Worm (Caenorhabditis elegans) whole organism, mixed stage, embryonic: ENCODE data around the gene C15F1.5.
A peak's percentile ranks its signal among the peaks of the same experiment; 100 is the strongest.

Experiments
- M03D4.4 ChIP-seq: sonication (generic microtip); optimal IDR thresholded peaks from 2 replicates; lab custom pipeline; 2017; ENCODE audit warnings: mild to moderate bottlenecking, missing genetic modification characterization, missing compliant biosample characterization
- bed-3 ChIP-seq: fragments of 200-800 bp; sonication (Bioruptor generic); optimal IDR thresholded peaks from 3 replicates; lab custom pipeline; 2018; ENCODE audit warnings: mild to moderate bottlenecking, missing genetic modification characterization, moderate library complexity, missing compliant biosample characterization
- blmp-1 ChIP-seq: fragments of 150-350 bp; optimal IDR thresholded peaks from 2 replicates; lab custom pipeline; 2014; ENCODE audit warnings: missing biosample characterization, missing genetic modification characterization
- ceh-39 ChIP-seq: fragments of 150-350 bp; optimal IDR thresholded peaks from 2 replicates; lab custom pipeline; 2014; ENCODE audit warnings: missing biosample characterization, missing genetic modification characterization
- ceh-43 ChIP-seq: fragments of 200-800 bp; sonication (Bioruptor generic); optimal IDR thresholded peaks from 2 replicates; lab custom pipeline; 2018; ENCODE audit warnings: mild to moderate bottlenecking, missing genetic modification characterization, moderate library complexity, missing compliant biosample characterization
- ceh-83 ChIP-seq: fragments of 200-800 bp; sonication (Bioruptor generic); optimal IDR thresholded peaks from 2 replicates; lab custom pipeline; 2018; ENCODE audit warnings: mild to moderate bottlenecking, missing genetic modification characterization, missing compliant biosample characterization
- ces-1 ChIP-seq: fragments of 150-350 bp; optimal IDR thresholded peaks from 2 replicates; lab custom pipeline; 2014; ENCODE audit warnings: missing biosample characterization, missing genetic modification reagents, missing genetic modification characterization
- cnd-1 ChIP-seq: fragments of 200-800 bp; sonication (Bioruptor generic); optimal IDR thresholded peaks from 2 replicates; lab custom pipeline; 2018; ENCODE audit warnings: mild to moderate bottlenecking, missing genetic modification characterization, missing compliant biosample characterization
- drap-1 ChIP-seq: fragments of 200-800 bp; sonication (Bioruptor generic); optimal IDR thresholded peaks from 3 replicates; lab custom pipeline; 2018; ENCODE audit warnings: mild to moderate bottlenecking, missing genetic modification characterization, missing compliant biosample characterization
- elt-1 ChIP-seq: sonication (generic microtip); optimal IDR thresholded peaks from 2 replicates; lab custom pipeline; 2017; ENCODE audit warnings: missing genetic modification characterization, mild to moderate bottlenecking, missing compliant biosample characterization, antibody characterized with exemption, moderate library complexity, borderline replicate concordance; ENCODE audit not compliant: insufficient read depth
- elt-3 ChIP-seq: fragments of 150-350 bp; optimal IDR thresholded peaks from 2 replicates; lab custom pipeline; 2014; ENCODE audit warnings: missing biosample characterization, missing genetic modification characterization
- flh-1 ChIP-seq: fragments of 200-800 bp; sonication (Bioruptor generic); optimal IDR thresholded peaks from 2 replicates; lab custom pipeline; 2018; ENCODE audit warnings: mild to moderate bottlenecking, missing genetic modification characterization, moderate library complexity, missing compliant biosample characterization
- ham-2 ChIP-seq: fragments of 200-800 bp; sonication (Bioruptor generic); optimal IDR thresholded peaks from 2 replicates; lab custom pipeline; 2018; ENCODE audit warnings: mild to moderate bottlenecking, missing genetic modification characterization, missing compliant biosample characterization
- hlh-1 ChIP-seq: fragments of 150-350 bp; optimal IDR thresholded peaks from 2 replicates; lab custom pipeline; 2014; ENCODE audit warnings: missing biosample characterization, missing genetic modification reagents, missing genetic modification characterization
- lin-13 ChIP-seq: fragments of 150-350 bp; optimal IDR thresholded peaks from 2 replicates; lab custom pipeline; 2014; ENCODE audit warnings: missing biosample characterization, missing genetic modification characterization
- lin-32 ChIP-seq: fragments of 200-800 bp; sonication (Bioruptor generic); optimal IDR thresholded peaks from 2 replicates; lab custom pipeline; 2018; ENCODE audit warnings: mild to moderate bottlenecking, missing genetic modification characterization, missing compliant biosample characterization
- lsy-2 ChIP-seq: fragments of 150-350 bp; optimal IDR thresholded peaks from 2 replicates; lab custom pipeline; 2014; ENCODE audit warnings: missing biosample characterization, missing genetic modification characterization
- mab-5 ChIP-seq: fragments of 150-350 bp; optimal IDR thresholded peaks from 2 replicates; lab custom pipeline; 2014; ENCODE audit warnings: missing biosample characterization, missing genetic modification characterization
- mep-1 ChIP-seq: fragments of 150-350 bp; optimal IDR thresholded peaks from 2 replicates; lab custom pipeline; 2017; ENCODE audit warnings: missing biosample characterization, missing genetic modification reagents, missing genetic modification characterization, inconsistent platforms
- mls-2 ChIP-seq: sonication (generic microtip); optimal IDR thresholded peaks from 2 replicates; lab custom pipeline; 2016; ENCODE audit warnings: mild to moderate bottlenecking, missing genetic modification characterization, moderate library complexity, missing compliant biosample characterization
- nhr-12 ChIP-seq: fragments of 150-350 bp; optimal IDR thresholded peaks from 2 replicates; lab custom pipeline; 2014; ENCODE audit warnings: missing biosample characterization, missing genetic modification characterization
- nhr-2 ChIP-seq: fragments of 150-350 bp; optimal IDR thresholded peaks from 2 replicates; lab custom pipeline; 2014; ENCODE audit warnings: missing biosample characterization, missing genetic modification characterization
- nhr-237 ChIP-seq: fragments of 150-350 bp; optimal IDR thresholded peaks from 2 replicates; lab custom pipeline; 2014; ENCODE audit warnings: missing biosample characterization, missing genetic modification characterization
- nhr-28 ChIP-seq: fragments of 150-350 bp; optimal IDR thresholded peaks from 2 replicates; lab custom pipeline; 2014; ENCODE audit warnings: missing biosample characterization, missing genetic modification characterization
- nhr-76 ChIP-seq: sonication (generic microtip); optimal IDR thresholded peaks from 2 replicates; lab custom pipeline; 2017; ENCODE audit warnings: missing biosample characterization, missing genetic modification characterization
- pha-4 ChIP-seq: fragments of 150-350 bp; optimal IDR thresholded peaks from 2 replicates; lab custom pipeline; 2018; ENCODE audit warnings: missing biosample characterization, missing genetic modification reagents, missing genetic modification characterization
- sem-2 ChIP-seq: fragments of 200-800 bp; sonication (Bioruptor generic); optimal IDR thresholded peaks from 2 replicates; lab custom pipeline; 2018; ENCODE audit warnings: mild to moderate bottlenecking, missing genetic modification characterization, missing compliant biosample characterization
- snpc-4 ChIP-seq: fragments of 150-350 bp; optimal IDR thresholded peaks from 2 replicates; lab custom pipeline; 2014; ENCODE audit warnings: missing biosample characterization, missing genetic modification characterization
- sptf-1 ChIP-seq: sonication (generic microtip); optimal IDR thresholded peaks from 2 replicates; lab custom pipeline; 2017; ENCODE audit warnings: mild to moderate bottlenecking, missing genetic modification characterization, moderate library complexity, missing compliant biosample characterization
- tbx-8 ChIP-seq: fragments of 200-800 bp; sonication (Bioruptor generic); optimal IDR thresholded peaks from 2 replicates; lab custom pipeline; 2018; ENCODE audit warnings: mild to moderate bottlenecking, missing genetic modification characterization, moderate library complexity, missing compliant biosample characterization
- unc-120 ChIP-seq: sonication (generic microtip); optimal IDR thresholded peaks from 2 replicates; lab custom pipeline; 2017; ENCODE audit warnings: missing genetic modification characterization, missing compliant biosample characterization; ENCODE audit not compliant: poor library complexity, severe bottlenecking
- unc-39 ChIP-seq: fragments of 150-350 bp; optimal IDR thresholded peaks from 2 replicates; lab custom pipeline; 2014; ENCODE audit warnings: missing biosample characterization, missing genetic modification characterization
- unc-62 ChIP-seq: fragments of 150-350 bp; optimal IDR thresholded peaks from 2 replicates; lab custom pipeline; 2014; ENCODE audit warnings: missing biosample characterization, missing genetic modification reagents, missing genetic modification characterization
- zip-8 ChIP-seq: fragments of 150-350 bp; optimal IDR thresholded peaks from 2 replicates; lab custom pipeline; 2014; ENCODE audit warnings: missing biosample characterization, missing genetic modification characterization
- ztf-11 ChIP-seq: fragments of 150-350 bp; optimal IDR thresholded peaks from 2 replicates; lab custom pipeline; 2014; ENCODE audit warnings: missing biosample characterization, missing genetic modification characterization

The C15F1.5 gene

DNA sequence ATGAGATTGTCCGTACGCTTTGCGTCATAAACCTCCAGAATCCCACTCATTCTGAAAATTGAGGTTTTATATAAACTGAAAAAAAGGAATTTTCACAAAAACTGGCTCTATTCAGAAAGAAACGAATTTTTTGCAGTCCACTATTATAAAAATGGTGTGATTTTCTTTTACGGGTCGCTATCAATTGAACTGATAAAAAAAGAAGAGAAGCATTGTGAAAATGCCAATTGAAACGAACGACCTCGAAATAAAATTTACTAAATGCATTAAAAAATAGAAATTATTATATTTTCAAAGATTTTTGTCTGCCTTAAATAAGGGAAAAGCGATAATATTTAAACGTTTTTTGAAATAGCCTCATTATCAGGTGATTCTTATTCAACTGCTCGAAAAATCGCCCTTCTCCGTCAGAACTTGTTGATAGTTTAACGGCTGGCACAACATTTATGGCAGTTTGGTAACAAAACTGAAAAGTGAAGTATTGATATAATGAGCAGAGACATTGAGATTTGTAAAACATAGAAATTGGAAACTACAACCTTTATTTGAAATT lies 1.8 kb upstream of the C15F1.5 start, which contains the start of gene art-1:
TSS of gene art-1 (minus strand) at position 51 of the 553 bp plus-strand sequence.
- TF ChIP-seq ceh-83 (GFP tag; lab: Kevin White, UChicago), result no peak
- TF ChIP-seq cnd-1 (tag; lab: Kevin White, UChicago), result no peak

DNA sequence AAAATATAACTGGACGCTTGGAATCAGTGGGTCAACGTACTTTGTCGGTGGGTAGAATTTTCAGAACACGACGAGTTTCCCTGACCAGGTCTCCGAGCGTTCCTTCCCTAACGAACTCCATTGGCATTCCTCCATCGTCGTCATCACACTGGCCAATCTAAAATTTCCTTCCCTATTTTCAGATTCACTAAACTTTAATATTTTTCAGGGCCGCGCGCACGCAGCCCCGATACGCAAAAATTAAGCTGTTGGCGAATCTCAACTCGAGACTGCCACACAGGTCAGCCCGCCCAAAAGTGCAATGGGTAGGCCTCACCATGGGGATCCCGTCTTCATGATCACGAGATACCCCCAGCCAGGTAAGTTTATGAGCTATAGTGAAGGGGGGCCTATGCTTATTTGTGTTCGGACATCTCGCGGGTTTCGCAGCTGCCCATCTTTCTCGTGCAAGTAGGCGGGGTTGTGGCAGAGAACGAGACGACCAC lies 2.2 kb downstream of the C15F1.5 start:
- TF ChIP-seq ceh-39 (tag; lab: Kevin White, UChicago) (peak; percentile 69), sem-2 (GFP tag; lab: Kevin White, UChicago) (peak; percentile 55), ham-2 (GFP tag; lab: Kevin White, UChicago) (peak; percentile 66), unc-62 (GFP tag; lab: Kevin White, UChicago) (peak; percentile 5), ceh-83 (GFP tag; lab: Kevin White, UChicago) (peak; percentile 80), ceh-43 (GFP tag; lab: Kevin White, UChicago) (no peak), nhr-76 (tag; lab: Kevin White, UChicago) (no peak), drap-1 (GFP tag; lab: Kevin White, UChicago) (peak; percentile 63), M03D4.4 (tag; lab: Kevin White, UChicago) (peak; percentile 65), sptf-1 (tag; lab: Kevin White, UChicago) (peak; percentile 65), lin-13 (tag; lab: Kevin White, UChicago) (peak; percentile 72), tbx-8 (GFP tag; lab: Kevin White, UChicago) (peak; percentile 43), nhr-237 (tag; lab: Kevin White, UChicago) (no peak), ztf-11 (tag; lab: Kevin White, UChicago) (no peak), cnd-1 (tag; lab: Kevin White, UChicago) (peak; percentile 82), zip-8 (tag; lab: Kevin White, UChicago) (no peak), bed-3 (GFP tag; lab: Kevin White, UChicago) (no peak), lsy-2 (peak; percentile 22), pha-4 (tag; lab: Kevin White, UChicago) (peak; percentile 39), unc-120 (tag; lab: Kevin White, UChicago) (peak; percentile 53), mep-1 (tag; lab: Kevin White, UChicago) (peak; percentile 6), nhr-28 (tag; lab: Kevin White, UChicago) (no peak), mls-2 (tag; lab: Kevin White, UChicago) (peak; percentile 31), nhr-2 (tag; lab: Kevin White, UChicago) (no peak), flh-1 (GFP tag; lab: Kevin White, UChicago) (peak; percentile 27), nhr-12 (tag; lab: Kevin White, UChicago) (no peak), elt-3 (tag; lab: Kevin White, UChicago) (no peak), snpc-4 (tag; lab: Kevin White, UChicago) (no peak), lin-32 (peak; percentile 42), unc-39 (tag; lab: Kevin White, UChicago) (no peak), elt-1 (no peak), hlh-1 (peak; percentile 46), mab-5 (no peak), ces-1 (peak; percentile 2), blmp-1 (tag; lab: Kevin White, UChicago) (no peak)

DNA sequence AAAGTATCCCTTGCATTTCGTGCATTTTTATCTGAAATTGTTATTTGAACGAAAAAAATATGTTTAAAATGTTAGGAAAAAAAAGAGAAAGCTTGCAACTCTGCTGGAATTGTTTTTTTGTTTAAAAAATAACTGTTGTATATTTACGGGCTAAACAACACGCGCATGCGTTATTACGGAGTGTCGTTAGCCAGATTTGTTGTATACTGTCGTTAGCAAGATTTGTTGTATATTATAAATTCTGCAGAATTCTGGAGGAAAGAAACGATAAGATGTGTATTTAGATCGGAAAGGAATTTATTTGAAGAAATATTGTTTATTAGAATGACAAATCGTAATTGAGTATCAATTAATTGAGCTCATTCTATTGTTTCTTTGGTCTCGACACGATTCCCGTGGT lies 2.8 kb downstream of the C15F1.5 start, which contains the start of gene eif-2Bgamma:
TSS of gene eif-2Bgamma (minus strand) at position 31 of the 400 bp plus-strand sequence.
- TF ChIP-seq nhr-76 (tag; lab: Kevin White, UChicago) (no peak), ces-1 (peak; percentile 42), mls-2 (tag; lab: Kevin White, UChicago) (no peak), ceh-39 (tag; lab: Kevin White, UChicago) (peak; percentile 1), lsy-2 (peak; percentile 60)
- TF ChIP-seq, all 35 proteins: peak for 3

DNA sequence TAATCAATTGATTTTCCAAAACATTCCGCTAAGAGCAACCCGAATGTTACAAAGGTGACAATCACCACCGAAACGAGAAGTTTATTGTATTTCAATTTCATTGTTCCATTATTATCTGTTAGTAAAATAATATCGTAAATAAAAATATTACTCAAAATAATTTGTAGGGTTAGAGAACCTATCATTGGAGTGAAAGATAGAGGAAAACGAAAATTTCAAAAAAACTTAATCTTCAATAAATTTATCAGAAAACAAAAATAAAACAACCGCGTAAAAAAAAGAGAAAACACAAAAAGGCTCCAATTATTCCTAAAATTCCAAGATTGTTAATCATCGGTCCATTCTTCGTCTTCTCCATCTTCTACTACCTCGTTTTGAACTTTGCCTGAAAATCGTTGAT lies 4.8 kb downstream of the C15F1.5 start, which contains the start of gene tra-2:
TSS of gene tra-2 (minus strand) at position 101 of the 400 bp plus-strand sequence.
- TF ChIP-seq unc-39 (tag; lab: Kevin White, UChicago) (no peak), ztf-11 (tag; lab: Kevin White, UChicago) (no peak), ces-1 (no peak), nhr-12 (tag; lab: Kevin White, UChicago) (no peak), elt-1 (no peak), cnd-1 (tag; lab: Kevin White, UChicago) (no peak), ceh-43 (GFP tag; lab: Kevin White, UChicago) (no peak), snpc-4 (tag; lab: Kevin White, UChicago) (no peak), sem-2 (GFP tag; lab: Kevin White, UChicago) (no peak), pha-4 (tag; lab: Kevin White, UChicago) (no peak), elt-3 (tag; lab: Kevin White, UChicago) (no peak), mab-5 (no peak), bed-3 (GFP tag; lab: Kevin White, UChicago) (no peak), nhr-237 (tag; lab: Kevin White, UChicago) (no peak), flh-1 (GFP tag; lab: Kevin White, UChicago) (no peak), unc-120 (tag; lab: Kevin White, UChicago) (no peak), lsy-2 (no peak), zip-8 (tag; lab: Kevin White, UChicago) (no peak), nhr-28 (tag; lab: Kevin White, UChicago) (no peak), lin-32 (no peak)
